Worm (Caenorhabditis elegans) whole organism, L2 larva: Measurements from ENCODE around the gene W01D2.1.

Experiments
- C34F6.9 ChIP-seq: fragments of 150-350 bp; optimal IDR thresholded peaks from 2 replicates; lab custom pipeline; 2014; ENCODE audit warnings: missing biosample characterization, missing genetic modification characterization
- F13H6.1 ChIP-seq: sonication (generic microtip); optimal IDR thresholded peaks from 2 replicates; lab custom pipeline; 2016; ENCODE audit warnings: missing genetic modification characterization, missing compliant biosample characterization
- R02D3.7 ChIP-seq: fragments of 150-350 bp; optimal IDR thresholded peaks from 2 replicates; lab custom pipeline; 2014; ENCODE audit warnings: missing biosample characterization, missing genetic modification characterization
- Y55F3AM.14 ChIP-seq: fragments of 200-800 bp; sonication (Bioruptor generic); optimal IDR thresholded peaks from 2 replicates; lab custom pipeline; 2018; ENCODE audit warnings: mild to moderate bottlenecking, missing genetic modification characterization, missing compliant biosample characterization
- ZK546.5 ChIP-seq: sonication (generic microtip); optimal IDR thresholded peaks from 2 replicates; lab custom pipeline; 2017; ENCODE audit warnings: missing biosample characterization, missing genetic modification characterization
- blmp-1 ChIP-seq: sonication (generic microtip); optimal IDR thresholded peaks from 2 replicates; lab custom pipeline; 2017; ENCODE audit warnings: missing genetic modification characterization, mild to moderate bottlenecking, missing compliant biosample characterization, antibody characterized with exemption, moderate library complexity; ENCODE audit not compliant: insufficient read depth
- ceh-82 ChIP-seq: fragments of 150-350 bp; optimal IDR thresholded peaks from 2 replicates; lab custom pipeline; 2014; ENCODE audit warnings: missing biosample characterization, missing genetic modification characterization
- crh-2 ChIP-seq: sonication (generic microtip); optimal IDR thresholded peaks from 2 replicates; lab custom pipeline; 2017; ENCODE audit warnings: missing biosample characterization, missing genetic modification characterization
- egl-27 ChIP-seq: sonication (generic microtip); optimal IDR thresholded peaks from 3 replicates; lab custom pipeline; 2017; ENCODE audit warnings: missing biosample characterization, missing genetic modification reagents, missing genetic modification characterization
- fos-1 ChIP-seq: fragments of 150-350 bp; optimal IDR thresholded peaks from 2 replicates; lab custom pipeline; 2014; ENCODE audit warnings: missing biosample characterization, missing genetic modification characterization
- gmeb-1 ChIP-seq: fragments of 150-350 bp; optimal IDR thresholded peaks from 2 replicates; lab custom pipeline; 2014; ENCODE audit warnings: missing biosample characterization, missing genetic modification characterization
- lin-11 ChIP-seq: fragments of 150-350 bp; sonication (generic microtip); optimal IDR thresholded peaks from 2 replicates; lab custom pipeline; 2014; ENCODE audit warnings: missing biosample characterization, missing genetic modification characterization, inconsistent platforms, mixed read lengths
- lin-13 ChIP-seq: fragments of 150-350 bp; optimal IDR thresholded peaks from 2 replicates; lab custom pipeline; 2014; ENCODE audit warnings: missing biosample characterization, missing genetic modification reagents, missing genetic modification characterization
- lin-39 ChIP-seq: fragments of 150-350 bp; optimal IDR thresholded peaks from 2 replicates; lab custom pipeline; 2014; ENCODE audit warnings: missing biosample characterization, missing genetic modification reagents, missing genetic modification characterization
- lsy-2 ChIP-seq, 2 experiments: fragments of 150-350 bp in 1 of 2; sonication (generic microtip) in 1 of 2; optimal IDR thresholded peaks; 2 replicates each; lab custom pipeline; 2014 to 2017; ENCODE audit warnings: missing biosample characterization in 2 of 2, missing genetic modification characterization in 2 of 2
- mbf-1 ChIP-seq: sonication (generic microtip); optimal IDR thresholded peaks from 2 replicates; lab custom pipeline; 2017; ENCODE audit warnings: missing biosample characterization, missing genetic modification characterization
- mdl-1 ChIP-seq, 2 experiments: fragments of 150-350 bp in 1 of 2; sonication (generic microtip) in 1 of 2; optimal IDR thresholded peaks; 2 replicates each; lab custom pipeline; 2017; ENCODE audit warnings: missing biosample characterization in 2 of 2, missing genetic modification characterization in 2 of 2
- nhr-10 ChIP-seq: sonication (generic microtip); optimal IDR thresholded peaks from 2 replicates; lab custom pipeline; 2017; ENCODE audit warnings: missing biosample characterization, missing genetic modification characterization
- nhr-11 ChIP-seq: fragments of 150-350 bp; optimal IDR thresholded peaks from 2 replicates; lab custom pipeline; 2014; ENCODE audit warnings: missing biosample characterization, missing genetic modification characterization
- nhr-129 ChIP-seq: fragments of 150-350 bp; optimal IDR thresholded peaks from 2 replicates; lab custom pipeline; 2014; ENCODE audit warnings: missing biosample characterization, missing genetic modification characterization
- nhr-237 ChIP-seq: fragments of 150-350 bp; optimal IDR thresholded peaks from 2 replicates; lab custom pipeline; 2014; ENCODE audit warnings: missing biosample characterization, missing genetic modification characterization
- nhr-6 ChIP-seq: fragments of 150-350 bp; optimal IDR thresholded peaks from 2 replicates; lab custom pipeline; 2014; ENCODE audit warnings: missing biosample characterization, missing genetic modification characterization
- nhr-77 ChIP-seq: fragments of 150-350 bp; optimal IDR thresholded peaks from 2 replicates; lab custom pipeline; 2014; ENCODE audit warnings: missing biosample characterization, missing genetic modification characterization
- peb-1 ChIP-seq: fragments of 150-350 bp; optimal IDR thresholded peaks from 2 replicates; lab custom pipeline; 2014; ENCODE audit warnings: missing biosample characterization, missing genetic modification characterization
- sem-4 ChIP-seq: fragments of 150-350 bp; optimal IDR thresholded peaks from 2 replicates; lab custom pipeline; 2014; ENCODE audit warnings: missing biosample characterization, missing genetic modification reagents, missing genetic modification characterization
- sma-3 ChIP-seq: sonication (generic microtip); optimal IDR thresholded peaks from 2 replicates; lab custom pipeline; 2016; ENCODE audit warnings: missing genetic modification reagents, missing genetic modification characterization, missing compliant biosample characterization
- sma-9 ChIP-seq, 2 experiments: fragments of 150-350 bp in 1 of 2; sonication (generic microtip) in 1 of 2; optimal IDR thresholded peaks; 2 replicates each; lab custom pipeline; 2014 to 2016; ENCODE audit warnings: missing genetic modification characterization in 2 of 2, mild to moderate bottlenecking in 1 of 2, missing biosample characterization in 1 of 2, missing compliant biosample characterization in 1 of 2, missing genetic modification reagents in 1 of 2, moderate library complexity in 1 of 2
- snpc-4 ChIP-seq: fragments of 150-350 bp; optimal IDR thresholded peaks from 2 replicates; lab custom pipeline; 2014; ENCODE audit warnings: missing biosample characterization, missing genetic modification characterization
- unc-39 ChIP-seq: fragments of 150-350 bp; optimal IDR thresholded peaks from 2 replicates; lab custom pipeline; 2014; ENCODE audit warnings: missing biosample characterization, missing genetic modification characterization
- unc-62 ChIP-seq: fragments of 150-350 bp; optimal IDR thresholded peaks from 2 replicates; lab custom pipeline; 2014; ENCODE audit warnings: missing biosample characterization, missing genetic modification reagents, missing genetic modification characterization
- zag-1 ChIP-seq: fragments of 150-350 bp; optimal IDR thresholded peaks from 2 replicates; lab custom pipeline; 2014; ENCODE audit warnings: missing biosample characterization, missing genetic modification characterization
- ztf-1 ChIP-seq: fragments of 200-800 bp; sonication (Bioruptor generic); conservative IDR thresholded peaks from 2 replicates; pipeline ENCODE4 v1.3.6; 2022; ENCODE audit warnings: missing genetic modification characterization, missing compliant biosample characterization
- ztf-4 ChIP-seq: fragments of 150-350 bp; optimal IDR thresholded peaks from 2 replicates; lab custom pipeline; 2014; ENCODE audit warnings: missing biosample characterization, missing genetic modification characterization

The W01D2.1 gene

ce11 chrII:14811472-14811871, 3.8 kb upstream of the W01D2.1 start (continued):
- TF ChIP-seq R02D3.7 (tag; lab: Kevin White, UChicago) (no peak), zag-1 (tag; lab: Kevin White, UChicago) (no peak), gmeb-1 (tag; lab: Kevin White, UChicago) (no peak), snpc-4 (tag; lab: Kevin White, UChicago) (peak; percentile 43), C34F6.9 (tag; lab: Kevin White, UChicago) (no peak), ZK546.5 (tag; lab: Kevin White, UChicago) (no peak), sma-3 (GFP tag; lab: Kevin White, UChicago) (no peak), sem-4 (no peak), nhr-129 (tag; lab: Kevin White, UChicago) (no peak), F13H6.1 (tag; lab: Kevin White, UChicago) (peak; percentile 63), unc-39 (tag; lab: Kevin White, UChicago) (no peak), mbf-1 (tag; lab: Kevin White, UChicago) (no peak), Y55F3AM.14 (GFP tag; lab: Kevin White, UChicago) (no peak)

DNA sequence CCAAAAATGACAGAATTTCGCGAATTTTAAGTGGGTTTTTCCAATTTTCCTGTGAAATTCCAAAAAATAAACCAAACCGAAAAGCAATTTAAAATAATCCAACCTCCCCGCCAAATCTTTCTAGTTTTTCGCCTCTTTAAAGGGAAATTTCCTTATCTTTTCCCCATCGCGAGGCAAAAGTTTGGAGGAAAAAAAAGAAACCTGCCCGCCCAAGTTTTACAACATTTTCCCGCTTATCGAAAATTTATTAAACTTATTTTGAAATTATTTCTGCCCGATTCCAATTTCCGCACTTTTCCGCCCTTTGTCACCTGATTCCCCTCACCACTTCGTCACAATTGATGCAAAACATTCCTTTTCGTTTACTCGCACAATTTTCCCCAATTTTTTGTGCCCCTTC, 3.1 kb upstream of the W01D2.1 start, which contains the start of gene osta-3:
Gene osta-3, plus strand, starts transcription at position 301 of the 400 bp plus-strand sequence.
- TF ChIP-seq lin-39 (tag; lab: Kevin White, UChicago) (no peak), ztf-4 (tag; lab: Kevin White, UChicago) (no peak), mbf-1 (tag; lab: Kevin White, UChicago) (no peak), sem-4 (no peak), ceh-82 (tag; lab: Kevin White, UChicago) (no peak)

ce11 chrII:14812661-14813060, 2.7 kb upstream of the W01D2.1 start:
- TF ChIP-seq fos-1 (tag; lab: Kevin White, UChicago) (peak; percentile 95), gmeb-1 (tag; lab: Kevin White, UChicago) (peak; percentile 22), sma-9 (GFP tag; optimal IDR thresholded peaks at IDR 0.05; lab: Kevin White, UChicago) (peak; percentile 50), sma-9 (tag; optimal IDR thresholded peaks at IDR 0.05; lab: Kevin White, UChicago) (no peak), nhr-10 (tag; lab: Kevin White, UChicago) (no peak), unc-39 (tag; lab: Kevin White, UChicago) (no peak)

- TF ChIP-seq peb-1 (tag; lab: Kevin White, UChicago) (no peak), nhr-11 (tag; lab: Kevin White, UChicago) (no peak), sem-4 (no peak), lin-13 (GFP tag; lab: Kevin White, UChicago) (no peak), ztf-1 (GFP tag; lab: Robert Waterston, UW) (no peak), egl-27 (tag; lab: Kevin White, UChicago) (no peak), nhr-237 (tag; lab: Kevin White, UChicago) (no peak), lin-39 (tag; lab: Kevin White, UChicago) (no peak)
Observed at ce11 chrII:14813106-14813505, 2.2 kb upstream of the W01D2.1 start.

DNA sequence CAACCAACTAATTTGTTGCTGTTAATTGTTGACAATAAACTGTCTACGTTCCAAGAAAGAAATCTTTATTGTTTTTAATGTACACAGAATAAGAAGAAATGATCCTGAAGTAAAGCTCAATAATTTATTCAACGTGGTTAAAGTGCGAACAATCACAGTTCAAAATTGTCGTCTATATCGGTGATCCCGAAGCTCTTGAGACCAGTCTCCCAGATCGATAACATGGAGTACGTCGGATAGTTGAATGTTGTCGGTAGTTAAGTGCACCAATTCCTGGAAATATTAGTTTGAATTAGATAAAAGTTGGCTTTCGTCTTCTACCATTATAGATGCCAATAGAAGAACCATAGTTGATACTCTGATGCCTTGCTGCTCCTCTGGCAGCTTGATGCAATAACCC, 768 bp downstream of the W01D2.1 start:
- TF ChIP-seq nhr-237 (tag; lab: Kevin White, UChicago) (no peak), crh-2 (tag; lab: Kevin White, UChicago) (no peak), sem-4 (no peak), nhr-6 (tag; lab: Kevin White, UChicago) (no peak), F13H6.1 (tag; lab: Kevin White, UChicago) (no peak), nhr-11 (tag; lab: Kevin White, UChicago) (no peak), ztf-4 (tag; lab: Kevin White, UChicago) (no peak), blmp-1 (no peak), lin-13 (GFP tag; lab: Kevin White, UChicago) (no peak), lin-11 (tag; lab: Kevin White, UChicago) (no peak), mdl-1 (tag; optimal IDR thresholded peaks at IDR 0.05; lab: Kevin White, UChicago) (no peak), unc-62 (GFP tag; lab: Kevin White, UChicago) (no peak), sma-3 (GFP tag; lab: Kevin White, UChicago) (no peak), nhr-77 (tag; lab: Kevin White, UChicago) (no peak), R02D3.7 (tag; lab: Kevin White, UChicago) (no peak), lsy-2 (tag; optimal IDR thresholded peaks at IDR 0.05; lab: Kevin White, UChicago) (no peak)
